Worm (Caenorhabditis elegans) whole organism, L4/young adult: ENCODE results near the gene F38A1.9.

Source experiments
- W03F9.2 ChIP-seq: fragments of 150-350 bp; optimal IDR thresholded peaks from 2 replicates; lab custom pipeline; 2014; ENCODE audit warnings: missing biosample characterization, missing genetic modification characterization
- dao-5 ChIP-seq: sonication (generic microtip); optimal IDR thresholded peaks from 2 replicates; lab custom pipeline; 2016; ENCODE audit warnings: missing genotype, missing genetic modification characterization, moderate library complexity, missing compliant biosample characterization
- him-1 ChIP-seq: sonication (generic microtip); optimal IDR thresholded peaks from 2 replicates; lab custom pipeline; 2016; ENCODE audit warnings: missing genotype, missing genetic modification reagents, missing genetic modification characterization, missing compliant biosample characterization

F38A1.9 gene

ce11 chrIV:1245244-1245643 is at the start of gene F38A1.9:
Gene F38A1.9 (minus strand): TSS chrIV:1245344.
- TF ChIP-seq W03F9.2 (tag; lab: Kevin White, UChicago) (no peak), dao-5 (no peak), him-1 (tag; lab: Kevin White, UChicago) (no peak)

- no peak for TF ChIP-seq him-1 (tag; lab: Kevin White, UChicago)
- TF ChIP-seq dao-5, result no peak
- TF ChIP-seq W03F9.2 (tag; lab: Kevin White, UChicago), result no peak
Observed at ce11 chrIV:1289327-1289726, 44.2 kb upstream of the F38A1.9 start, which contains the start of gene plst-1. Gene plst-1 (plus strand): TSS chrIV:1289627.

DNA sequence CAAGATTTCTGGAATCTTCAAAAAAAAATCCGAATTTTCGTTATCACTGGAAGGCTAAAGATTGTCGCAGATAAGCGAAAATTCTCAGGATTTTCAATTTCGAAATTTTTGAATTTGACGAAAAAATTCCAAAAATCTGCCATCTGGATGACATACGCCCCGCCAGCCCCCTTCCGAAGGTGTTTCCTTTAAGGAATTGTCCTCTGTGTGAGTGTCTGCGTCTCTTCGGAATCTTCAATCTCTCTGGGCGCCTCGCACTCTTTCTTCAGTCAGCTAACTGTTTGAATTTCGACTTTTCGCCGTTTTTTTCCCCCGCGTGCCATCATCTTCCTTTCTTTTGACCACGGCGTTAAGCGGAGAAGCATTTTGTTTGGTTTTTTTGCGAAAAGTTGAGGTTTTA is 41.4 kb upstream of the F38A1.9 start:
- TF ChIP-seq him-1 (tag; lab: Kevin White, UChicago) (no peak), W03F9.2 (tag; lab: Kevin White, UChicago) (no peak), dao-5 (no peak)

DNA sequence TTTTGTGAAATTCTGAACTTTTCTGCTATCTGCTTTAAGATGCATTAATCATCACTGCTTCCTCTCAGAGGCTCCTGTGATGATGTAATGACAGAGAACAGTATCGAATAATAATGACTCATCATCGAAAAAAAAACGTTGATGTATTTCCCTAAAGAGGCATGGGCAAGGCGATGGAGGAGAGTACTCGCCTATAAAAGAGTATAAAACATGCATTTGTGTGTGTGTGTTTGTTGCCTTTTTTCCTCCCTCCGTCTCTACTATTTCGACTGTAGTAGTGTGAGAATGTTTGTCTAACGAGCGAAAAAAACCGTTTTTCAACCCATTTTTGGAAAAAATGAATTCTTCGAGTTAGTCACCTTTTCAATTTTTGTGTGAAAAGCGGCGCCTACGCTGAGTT is 39.7 kb upstream of the F38A1.9 start:
- no peak for TF ChIP-seq him-1 (tag; lab: Kevin White, UChicago)
- no peak for TF ChIP-seq W03F9.2 (tag; lab: Kevin White, UChicago)
- TF ChIP-seq dao-5, result no peak

DNA sequence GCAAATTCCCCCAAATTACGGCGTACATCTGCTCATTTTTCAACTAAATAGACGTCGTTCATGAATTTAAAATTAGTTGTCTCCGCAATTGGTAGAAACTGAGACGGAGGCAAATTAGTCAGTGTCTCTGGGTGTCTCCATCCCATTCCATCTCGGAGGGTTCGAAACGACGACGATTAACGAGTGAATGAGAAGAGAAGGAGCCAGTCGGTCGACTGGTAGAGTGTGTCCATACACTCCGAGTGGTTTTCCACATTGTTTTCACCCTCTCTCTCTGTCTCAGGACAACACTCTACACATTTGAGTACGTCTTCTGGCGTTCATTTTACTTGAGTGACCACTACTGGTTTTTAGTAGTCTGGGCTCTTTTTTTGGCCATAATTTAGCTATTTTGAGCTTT is 33.8 kb upstream of the F38A1.9 start:
- no peak for TF ChIP-seq W03F9.2 (tag; lab: Kevin White, UChicago)
- TF ChIP-seq him-1 (tag; lab: Kevin White, UChicago), result no peak
- no peak for TF ChIP-seq dao-5

- TF ChIP-seq him-1 (tag; lab: Kevin White, UChicago) (no peak), dao-5 (no peak), W03F9.2 (tag; lab: Kevin White, UChicago) (no peak)
Observed at ce11 chrIV:1277067-1277466, 31.9 kb upstream of the F38A1.9 start.

DNA sequence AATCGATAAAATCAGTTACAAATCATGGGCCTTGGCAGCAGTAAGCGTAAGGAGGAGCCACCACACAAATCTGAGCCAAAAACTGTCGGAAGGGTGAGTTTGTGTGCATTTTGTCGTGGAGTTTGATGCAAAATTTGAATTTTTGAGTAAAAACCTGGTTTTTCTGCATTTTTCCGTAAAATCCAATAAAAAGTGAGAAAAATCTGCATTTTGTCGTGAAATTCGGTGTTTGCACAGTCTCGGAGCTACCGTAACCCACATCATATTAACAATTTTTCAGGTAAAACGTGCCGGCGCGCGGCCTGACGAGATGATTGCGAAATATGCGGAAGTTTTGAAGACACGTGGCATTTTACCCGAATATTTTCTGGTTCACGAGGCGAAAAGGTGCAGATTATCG is 30.8 kb upstream of the F38A1.9 start:
- TF ChIP-seq W03F9.2 (tag; lab: Kevin White, UChicago) (no peak), him-1 (tag; lab: Kevin White, UChicago) (no peak), dao-5 (no peak)

ce11 chrIV:1274583-1274982 is 29.4 kb upstream of the F38A1.9 start, which contains the start of gene C09E9.1:
Gene C09E9.1 (plus strand): TSS chrIV:1274868.
- TF ChIP-seq W03F9.2 (tag; lab: Kevin White, UChicago) (peak; percentile 32), him-1 (tag; lab: Kevin White, UChicago) (no peak), dao-5 (no peak)

- no peak for TF ChIP-seq dao-5
- no peak for TF ChIP-seq him-1 (tag; lab: Kevin White, UChicago)
- TF ChIP-seq W03F9.2 (tag; lab: Kevin White, UChicago), result no peak
Observed at ce11 chrIV:1266724-1267123, 21.6 kb upstream of the F38A1.9 start, which contains the start of gene clec-170. Gene clec-170 (plus strand): TSS chrIV:1266866.

DNA sequence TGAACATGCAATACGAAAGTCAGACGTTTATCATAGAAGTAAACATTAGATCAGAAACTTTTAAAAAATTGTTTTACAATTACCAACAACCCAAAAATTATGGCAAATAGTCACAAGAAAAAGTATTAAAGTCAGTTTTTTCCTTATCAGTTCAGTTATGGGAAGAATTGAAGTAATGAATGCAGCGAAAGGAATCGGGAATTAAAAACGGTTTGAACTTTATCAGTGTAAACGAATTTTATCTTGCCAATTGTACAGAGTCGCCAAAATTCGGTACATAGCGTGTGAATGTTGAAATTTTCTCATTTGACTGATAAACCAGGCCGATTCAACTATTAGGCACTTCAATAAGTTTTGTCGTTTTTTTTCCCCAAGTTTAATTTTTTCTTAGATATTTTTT is 21.0 kb upstream of the F38A1.9 start:
- no peak for TF ChIP-seq dao-5
- TF ChIP-seq him-1 (tag; lab: Kevin White, UChicago), result no peak
- TF ChIP-seq W03F9.2 (tag; lab: Kevin White, UChicago), result no peak

DNA sequence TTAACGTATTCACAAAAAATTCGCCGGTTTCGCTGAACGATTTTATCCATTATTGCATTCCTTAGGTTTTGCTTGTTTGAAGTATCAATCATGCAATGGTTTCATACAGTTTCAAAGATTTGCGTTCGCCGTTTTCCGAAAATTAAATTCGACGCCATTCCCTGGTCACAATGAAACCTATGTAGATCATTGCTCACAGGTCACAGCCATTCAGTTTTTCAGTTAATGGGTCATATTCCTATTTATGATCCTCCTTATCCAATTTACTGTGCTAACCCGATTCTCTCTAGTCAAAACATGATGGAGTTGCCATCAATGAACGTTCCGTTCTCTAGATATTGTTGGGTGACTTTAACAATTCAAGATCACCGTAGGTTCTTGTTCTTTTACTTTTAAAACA is 19.8 kb upstream of the F38A1.9 start, which contains the start of gene F38A1.13:
TSS of gene F38A1.13 (plus strand) at position 301 of the 400 bp plus-strand sequence.
- TF ChIP-seq W03F9.2 (tag; lab: Kevin White, UChicago) (no peak), dao-5 (no peak), him-1 (tag; lab: Kevin White, UChicago) (no peak)

DNA sequence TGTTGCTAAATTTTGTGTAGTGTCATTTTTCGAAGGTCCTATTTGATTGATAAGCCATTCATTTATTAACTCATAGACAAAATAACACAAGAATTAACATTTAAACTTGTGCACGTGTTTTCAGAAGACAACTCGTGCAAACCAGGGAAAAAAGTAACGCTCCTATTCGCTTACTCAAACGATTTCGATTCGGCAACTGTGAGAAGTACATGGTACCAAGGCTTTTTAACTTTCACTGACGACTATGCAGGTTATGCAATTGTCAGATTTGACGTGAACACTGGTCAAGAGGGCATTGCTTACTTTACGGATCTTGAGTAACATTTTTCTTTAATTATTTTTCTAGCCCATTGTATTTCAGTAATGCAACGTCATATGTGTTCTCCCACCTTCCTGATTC is 16.8 kb upstream of the F38A1.9 start:
- no peak for TF ChIP-seq him-1 (tag; lab: Kevin White, UChicago)
- TF ChIP-seq dao-5, result no peak
- TF ChIP-seq W03F9.2 (tag; lab: Kevin White, UChicago), result no peak

DNA sequence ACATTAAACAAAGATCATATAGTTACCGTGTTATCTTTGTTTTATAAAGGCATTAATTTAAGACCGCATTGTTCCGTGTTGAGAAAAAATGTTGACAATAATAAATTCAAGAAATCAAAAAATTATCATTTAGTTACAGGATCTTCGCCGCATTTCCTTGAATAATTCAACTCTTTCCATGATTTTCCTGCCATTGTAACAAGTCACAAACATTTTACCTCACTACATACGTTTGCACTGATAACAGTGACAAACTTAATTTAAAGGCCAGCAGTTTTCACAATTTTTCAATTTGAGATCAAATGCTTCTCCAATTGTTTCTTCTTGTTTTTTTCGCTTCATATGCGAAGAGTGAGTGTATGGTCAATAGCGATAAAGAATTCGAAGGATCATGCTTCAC is 15.9 kb upstream of the F38A1.9 start, which contains the start of gene clec-169:
TSS of gene clec-169 (plus strand) at position 301 of the 400 bp plus-strand sequence.
- no peak for TF ChIP-seq him-1 (tag; lab: Kevin White, UChicago)
- no peak for TF ChIP-seq W03F9.2 (tag; lab: Kevin White, UChicago)
- TF ChIP-seq dao-5, result no peak

ce11 chrIV:1260474-1260873 is 15.3 kb upstream of the F38A1.9 start:
- TF ChIP-seq dao-5 (no peak), W03F9.2 (tag; lab: Kevin White, UChicago) (no peak), him-1 (tag; lab: Kevin White, UChicago) (no peak)

ce11 chrIV:1256723-1257122 is 11.6 kb upstream of the F38A1.9 start, which contains the start of gene clec-168:
Gene clec-168 (plus strand): TSS chrIV:1256969.
- no peak for TF ChIP-seq W03F9.2 (tag; lab: Kevin White, UChicago)
- TF ChIP-seq dao-5, result no peak
- no peak for TF ChIP-seq him-1 (tag; lab: Kevin White, UChicago)
